Worm (Caenorhabditis elegans) whole organism, late embryonic: ENCODE measurements around the gene W09G12.8.

Source experiments
- ceh-30 ChIP-seq: fragments of 150-350 bp; optimal IDR thresholded peaks from 2 replicates; lab custom pipeline; 2014; ENCODE audit warnings: missing biosample characterization, missing genetic modification characterization
- ceh-31 ChIP-seq: sonication (generic microtip); optimal IDR thresholded peaks from 2 replicates; lab custom pipeline; 2016; ENCODE audit warnings: missing genetic modification characterization, missing compliant biosample characterization
- ceh-48 ChIP-seq: sonication (generic microtip); optimal IDR thresholded peaks from 2 replicates; lab custom pipeline; 2016; ENCODE audit warnings: missing genetic modification characterization, inconsistent platforms, missing compliant biosample characterization
- ets-4 ChIP-seq: sonication (generic microtip); optimal IDR thresholded peaks from 2 replicates; lab custom pipeline; 2016; ENCODE audit warnings: missing genetic modification characterization, missing compliant biosample characterization
- fkh-10 ChIP-seq: fragments of 150-350 bp; optimal IDR thresholded peaks from 2 replicates; lab custom pipeline; 2014; ENCODE audit warnings: missing biosample characterization, missing genetic modification reagents, missing genetic modification characterization
- hlh-13 ChIP-seq: fragments of 200-800 bp; sonication (Bioruptor generic); optimal IDR thresholded peaks from 2 replicates; lab custom pipeline; 2018; ENCODE audit warnings: mild to moderate bottlenecking, missing genetic modification characterization, missing compliant biosample characterization
- nfya-1 ChIP-seq: sonication (generic microtip); optimal IDR thresholded peaks from 2 replicates; lab custom pipeline; 2017; ENCODE audit warnings: missing genetic modification characterization, mild to moderate bottlenecking, missing compliant biosample characterization, antibody characterized with exemption, moderate library complexity
- nhr-232 ChIP-seq: sonication (generic microtip); optimal IDR thresholded peaks from 2 replicates; lab custom pipeline; 2016; ENCODE audit warnings: missing genetic modification characterization, missing compliant biosample characterization
- rnt-1 ChIP-seq: sonication (generic microtip); optimal IDR thresholded peaks from 2 replicates; lab custom pipeline; 2016; ENCODE audit warnings: missing genetic modification characterization, missing compliant biosample characterization
- sox-2 ChIP-seq: fragments of 200-800 bp; sonication (Bioruptor generic); IDR thresholded peaks from 2 replicates; pipeline ENCODE4 v1.3.6; 2022; ENCODE audit warnings: missing genetic modification reagents, missing genetic modification characterization, missing compliant biosample characterization
- sox-4 ChIP-seq: sonication (generic microtip); optimal IDR thresholded peaks from 2 replicates; lab custom pipeline; 2017; ENCODE audit warnings: mild to moderate bottlenecking, missing genetic modification characterization, inconsistent platforms, missing compliant biosample characterization
- unc-42 ChIP-seq: sonication (generic microtip); optimal IDR thresholded peaks from 2 replicates; lab custom pipeline; 2016; ENCODE audit warnings: missing genotype, missing genetic modification characterization, missing compliant biosample characterization
- unc-55 ChIP-seq: sonication (generic microtip); optimal IDR thresholded peaks from 2 replicates; lab custom pipeline; 2017; ENCODE audit warnings: missing biosample characterization, missing genetic modification reagents, missing genetic modification characterization
- zip-5 ChIP-seq: sonication (generic microtip); optimal IDR thresholded peaks from 2 replicates; lab custom pipeline; 2016; ENCODE audit warnings: missing genetic modification characterization, missing compliant biosample characterization

ce11 chrIV:1211902-1212301, 14.1 kb upstream of the W09G12.8 start:
- TF ChIP-seq ceh-31 (tag; lab: Kevin White, UChicago) (no peak), rnt-1 (tag; lab: Kevin White, UChicago) (no peak), hlh-13 (GFP tag; lab: Kevin White, UChicago) (no peak), unc-42 (tag; lab: Kevin White, UChicago) (no peak), ets-4 (tag; lab: Kevin White, UChicago) (no peak), zip-5 (no peak), ceh-30 (no peak), nhr-232 (no peak), nfya-1 (tag; lab: Kevin White, UChicago) (no peak), sox-4 (tag; lab: Kevin White, UChicago) (no peak), sox-2 (GFP tag; lab: Robert Waterston, UW) (no peak), ceh-48 (tag; lab: Kevin White, UChicago) (no peak), unc-55 (GFP tag; lab: Kevin White, UChicago) (no peak), fkh-10 (no peak)
